Fruit fly (Drosophila melanogaster): ENCODE measurements around the gene CG10340.

Gene CG10340

DNA sequence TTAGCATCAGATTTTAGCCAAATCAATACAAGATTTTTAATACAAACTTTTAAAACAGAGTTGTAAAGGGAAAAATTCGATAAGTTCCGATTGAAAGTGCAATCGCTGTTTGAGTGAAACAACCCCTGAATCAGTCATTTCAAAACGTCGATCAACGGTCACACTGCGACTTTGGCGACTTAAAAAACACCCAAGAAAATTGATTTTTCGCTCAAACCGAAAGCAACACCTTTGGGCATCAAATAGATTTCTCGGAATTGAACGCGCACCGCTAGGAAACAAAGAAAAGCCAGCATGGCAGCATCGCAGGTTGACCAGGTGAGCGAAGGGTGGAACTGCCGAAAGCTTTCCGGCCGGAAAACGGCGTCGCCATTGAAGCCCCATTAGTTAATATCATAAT lies 29.4 kb upstream of the CG10340 start, which contains the start of gene Arl6IP1 (continued):
- no peak for TF ChIP-seq CG18599 (GFP tag; optimal IDR thresholded peaks at IDR 0.05)
- TF ChIP-seq CTCF (GFP tag; optimal IDR thresholded peaks at IDR 0.05), result no peak
- TF ChIP-seq CG4707 (GFP tag; optimal IDR thresholded peaks at IDR 0.05), result no peak
- TF ChIP-seq sr (GFP tag; IDR thresholded peaks at IDR 0.05), result no peak
- TF ChIP-seq Dll (GFP tag; IDR thresholded peaks at IDR 0.05; ENCODE audit: partially characterized antibody), result peak; percentile 50; the same call in 1 of the 4 replicates
- no peak for TF ChIP-seq her (GFP tag; optimal IDR thresholded peaks at IDR 0.05)
- TF ChIP-seq MESR4 (GFP tag; optimal IDR thresholded peaks at IDR 0.05), result peak; percentile 72
- TF ChIP-seq CG15479 (GFP tag; optimal IDR thresholded peaks at IDR 0.05), result no peak
- no peak for TF ChIP-seq mam (GFP tag; optimal IDR thresholded peaks at IDR 0.05)
- TF ChIP-seq CG12744 (GFP tag; optimal IDR thresholded peaks at IDR 0.05), result no peak
- peak; percentile 52 for TF ChIP-seq phol (tag; optimal IDR thresholded peaks at IDR 0.05)
- TF ChIP-seq gcm (GFP tag; optimal IDR thresholded peaks at IDR 0.05), result no peak
- peak; percentile 32 for TF ChIP-seq CG10267 (tag; optimal IDR thresholded peaks at IDR 0.05)
- no peak for TF ChIP-seq CG3065 (GFP tag; optimal IDR thresholded peaks at IDR 0.05)
- TF ChIP-seq BEAF-32 (GFP tag; optimal IDR thresholded peaks at IDR 0.05), result peak; percentile 51
- TF ChIP-seq zen2 (GFP tag; IDR thresholded peaks at IDR 0.05; ENCODE audit: partially characterized antibody), result peak; percentile 47; the same call in 1 of the 3 replicates
- no peak for TF ChIP-seq Nf-YB (GFP tag; optimal IDR thresholded peaks at IDR 0.05)
- TF ChIP-seq CG3163 (GFP tag; optimal IDR thresholded peaks at IDR 0.05), result no peak
- no peak for TF ChIP-seq CkIIα-i1 (GFP tag; IDR thresholded peaks at IDR 0.05)
- TF ChIP-seq Meics (GFP tag; optimal IDR thresholded peaks at IDR 0.05), result no peak
- TF ChIP-seq pzg (GFP tag; optimal IDR thresholded peaks at IDR 0.05), result peak; percentile 84
- no peak for TF ChIP-seq Fer2 (tag; optimal IDR thresholded peaks at IDR 0.05)
- peak; percentile 61 for TF ChIP-seq Bgb (GFP tag; IDR thresholded peaks at IDR 0.05; ENCODE audit: partially characterized antibody)
- TF ChIP-seq chif (GFP tag; optimal IDR thresholded peaks at IDR 0.05), result no peak
- peak; percentile 66; the same call in 2 of the 3 replicates for TF ChIP-seq CG34224 (GFP tag; IDR thresholded peaks at IDR 0.05; ENCODE audit: partially characterized antibody)
- no peak for TF ChIP-seq CG14050 (GFP tag; IDR thresholded peaks at IDR 0.05)
- no peak for TF ChIP-seq CG1792 (GFP tag; optimal IDR thresholded peaks at IDR 0.05)
- TF ChIP-seq ewg (GFP tag; optimal IDR thresholded peaks at IDR 0.05), result no peak
- peak; percentile 47; the same call in 1 of the 2 replicates for TF ChIP-seq nerfin-2 (GFP tag; IDR thresholded peaks at IDR 0.05; ENCODE audit: partially characterized antibody)
- TF ChIP-seq Dp (GFP tag; optimal IDR thresholded peaks at IDR 0.05), result peak; percentile 88
- TF ChIP-seq seq (GFP tag; IDR thresholded peaks at IDR 0.05), result peak; percentile 30; the same call in 1 of the 2 replicates
- no peak for TF ChIP-seq CG32772 (GFP tag; IDR thresholded peaks at IDR 0.05)
- TF ChIP-seq CG12071 (GFP tag; optimal IDR thresholded peaks at IDR 0.05), result no peak
- peak; percentile 62; the same call in 2 of the 3 replicates for TF ChIP-seq Opbp (GFP tag; IDR thresholded peaks at IDR 0.05; ENCODE audit: partially characterized antibody)
- no peak for TF ChIP-seq Adf1 (GFP tag; IDR thresholded peaks at IDR 0.05)
- peak; percentile 99 for TF ChIP-seq CG2116 (GFP tag; optimal IDR thresholded peaks at IDR 0.05)
- TF ChIP-seq CG9437 (GFP tag; optimal IDR thresholded peaks at IDR 0.05), result no peak
- peak; percentile 86 for TF ChIP-seq gfzf (GFP tag; optimal IDR thresholded peaks at IDR 0.05)
- TF ChIP-seq hbn (GFP tag; IDR thresholded peaks at IDR 0.05; ENCODE audit: partially characterized antibody), result peak; percentile 33
- TF ChIP-seq CG17328 (GFP tag; IDR thresholded peaks at IDR 0.05), result no peak
- peak; percentile 56 for TF ChIP-seq Scr (GFP tag; IDR thresholded peaks at IDR 0.05; ENCODE audit: partially characterized antibody)
- TF ChIP-seq pb (GFP tag; optimal IDR thresholded peaks at IDR 0.05), result no peak
- no peak for TF ChIP-seq lbe (GFP tag; optimal IDR thresholded peaks at IDR 0.05)
- no peak for TF ChIP-seq CG6272 (GFP tag; IDR thresholded peaks at IDR 0.05)
- peak; percentile 8 for TF ChIP-seq nom (GFP tag; optimal IDR thresholded peaks at IDR 0.05)
- peak; percentile 32 for TF ChIP-seq CG12659 (GFP tag; optimal IDR thresholded peaks at IDR 0.05)
- TF ChIP-seq NfI (GFP tag; optimal IDR thresholded peaks at IDR 0.05), result no peak
- no peak for TF ChIP-seq cad (GFP tag; optimal IDR thresholded peaks at IDR 0.05)
- TF ChIP-seq pum (GFP tag; optimal IDR thresholded peaks at IDR 0.05), result no peak
- no peak for TF ChIP-seq CG17912 (GFP tag; optimal IDR thresholded peaks at IDR 0.05)

Measured in whole organism, embryonic.